Fruit fly (Drosophila melanogaster) S2 (cell line): ENCODE data around the gene Lrrk.

Source experiments
- CG8478 ChIP-seq: fragments of >200 bp; optimal IDR thresholded peaks from 2 replicates; lab custom pipeline; 2018
- CTCF ChIP-seq, 2 experiments: fragments of >200 bp; optimal IDR thresholded peaks; 2 replicates each; lab custom pipeline; 2018

DNA sequence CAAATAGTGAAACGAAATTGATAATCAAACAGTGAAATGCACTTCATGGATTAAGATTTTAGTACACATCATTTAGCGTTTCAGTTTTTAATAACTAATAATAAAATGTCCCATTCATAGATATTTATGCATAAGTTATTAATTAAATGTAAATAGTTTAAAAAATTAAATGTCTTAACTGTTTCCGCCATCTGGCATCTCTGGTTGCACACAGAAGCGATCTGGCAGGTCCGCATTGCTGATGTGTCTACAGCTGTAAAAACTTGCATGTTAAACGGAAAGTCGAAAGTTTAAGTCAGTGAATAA, 46.8 kb upstream of the Lrrk start, which contains the start of gene Srp72:
- no peak for TF ChIP-seq CG8478
- TF ChIP-seq CTCF (optimal IDR thresholded peaks at IDR 0.05; lab: Kevin White, UChicago) = no peak
